Worm (Caenorhabditis elegans) whole organism, L4 larva: ENCODE measurements around the gene ttn-1.

Experiments used
- F26F4.8 ChIP-seq: fragments of 200-800 bp; sonication (Bioruptor generic); conservative IDR thresholded peaks from 2 replicates; pipeline ENCODE4 v1.3.6; 2022; ENCODE audit warnings: missing genetic modification characterization, missing compliant biosample characterization
- R02D3.7 ChIP-seq: fragments of 150-350 bp; sonication (generic microtip); optimal IDR thresholded peaks from 3 replicates; lab custom pipeline; 2014; ENCODE audit warnings: missing biosample characterization, missing genetic modification characterization
- T26A8.4 ChIP-seq: fragments of 200-800 bp; sonication (Bioruptor generic); IDR thresholded peaks from 2 replicates; pipeline ENCODE4 v1.3.6; 2022; ENCODE audit warnings: missing genetic modification characterization, missing compliant biosample characterization
- Y48G9A.11 ChIP-seq: fragments of 200-800 bp; sonication (Bioruptor generic); IDR thresholded peaks from 2 replicates; pipeline ENCODE4 v1.3.6; 2022; ENCODE audit warnings: missing genetic modification reagents, missing genetic modification characterization, missing compliant biosample characterization
- Y5F2A.4 ChIP-seq: fragments of 200-800 bp; sonication (Bioruptor generic); optimal IDR thresholded peaks from 2 replicates; lab custom pipeline; 2018; ENCODE audit warnings: mild to moderate bottlenecking, missing genetic modification characterization, missing compliant biosample characterization
- ZK337.2 ChIP-seq: fragments of 200-800 bp; sonication (Bioruptor generic); IDR thresholded peaks from 2 replicates; pipeline ENCODE4 v1.3.6; 2022; ENCODE audit warnings: missing genetic modification reagents, missing genetic modification characterization, missing compliant biosample characterization
- ama-1 ChIP-seq: fragments of 150-350 bp; optimal IDR thresholded peaks from 2 replicates; lab custom pipeline; 2014; ENCODE audit warnings: inconsistent platforms, mixed read lengths
- arid-1 ChIP-seq: fragments of 200-800 bp; sonication (Bioruptor generic); conservative IDR thresholded peaks from 2 replicates; pipeline ENCODE4 v1.3.6; 2022; ENCODE audit warnings: missing genetic modification reagents, missing genetic modification characterization, missing compliant biosample characterization
- attf-4 ChIP-seq: sonication (generic microtip); optimal IDR thresholded peaks from 3 replicates; lab custom pipeline; 2017; ENCODE audit warnings: missing biosample characterization, missing genetic modification characterization
- ctbp-1 ChIP-seq: fragments of 200-800 bp; sonication (Bioruptor generic); IDR thresholded peaks from 2 replicates; pipeline ENCODE4 v1.3.6; 2022; ENCODE audit warnings: missing genetic modification reagents, missing genetic modification characterization, missing compliant biosample characterization
- daf-16 ChIP-seq, 3 experiments: sonication (generic microtip); optimal IDR thresholded peaks; 2 replicates each; lab custom pipeline; 2016 to 2017; ENCODE audit warnings: missing genetic modification characterization in 3 of 3, missing genetic modification reagents in 3 of 3, mild to moderate bottlenecking in 2 of 3, missing compliant biosample characterization in 2 of 3, missing biosample characterization in 1 of 3, moderate library complexity in 1 of 3
- dmd-6 ChIP-seq: fragments of 200-800 bp; sonication (Bioruptor generic); IDR thresholded peaks from 2 replicates; pipeline ENCODE4 v1.3.6; 2022; ENCODE audit warnings: missing genetic modification reagents, missing genetic modification characterization, missing compliant biosample characterization
- dve-1 ChIP-seq: sonication (generic microtip); optimal IDR thresholded peaks from 2 replicates; lab custom pipeline; 2017; ENCODE audit warnings: antibody characterized with exemption, mild to moderate bottlenecking, missing genetic modification characterization, missing compliant biosample characterization; ENCODE audit not compliant: insufficient read depth
- hlh-11 ChIP-seq: fragments of 200-800 bp; sonication (Bioruptor generic); optimal IDR thresholded peaks from 2 replicates; lab custom pipeline; 2018; ENCODE audit warnings: mild to moderate bottlenecking, missing genetic modification characterization, missing compliant biosample characterization
- hlh-30 ChIP-seq: sonication (generic microtip); optimal IDR thresholded peaks from 2 replicates; lab custom pipeline; 2017; ENCODE audit warnings: antibody characterized with exemption, mild to moderate bottlenecking, missing genetic modification characterization, missing compliant biosample characterization; ENCODE audit not compliant: insufficient read depth
- hmg-1.1 ChIP-seq: fragments of 200-800 bp; sonication (Bioruptor generic); IDR thresholded peaks from 2 replicates; pipeline ENCODE4 v1.3.6; 2022; ENCODE audit warnings: missing genetic modification reagents, missing genetic modification characterization, missing compliant biosample characterization
- lim-7 ChIP-seq: fragments of 200-800 bp; sonication (Bioruptor generic); IDR thresholded peaks from 2 replicates; pipeline ENCODE4 v1.3.6; 2022; ENCODE audit warnings: missing genetic modification characterization, missing compliant biosample characterization
- lin-1 ChIP-seq: fragments of 200-800 bp; sonication (Bioruptor generic); IDR thresholded peaks from 2 replicates; pipeline ENCODE4 v1.3.6; 2022; ENCODE audit warnings: missing genetic modification reagents, missing genetic modification characterization, missing compliant biosample characterization
- lin-13 ChIP-seq: fragments of 150-350 bp; optimal IDR thresholded peaks from 2 replicates; lab custom pipeline; 2014; ENCODE audit warnings: missing biosample characterization, missing genetic modification reagents, missing genetic modification characterization
- lin-15B ChIP-seq: fragments of 150-350 bp; sonication (generic microtip); optimal IDR thresholded peaks from 3 replicates; lab custom pipeline; 2014; ENCODE audit warnings: missing biosample characterization, missing genetic modification characterization
- lin-39 ChIP-seq: fragments of 150-350 bp; optimal IDR thresholded peaks from 2 replicates; lab custom pipeline; 2014; ENCODE audit warnings: missing biosample characterization, missing genetic modification reagents, missing genetic modification characterization
- lir-3 ChIP-seq: sonication (generic microtip); optimal IDR thresholded peaks from 2 replicates; lab custom pipeline; 2016; ENCODE audit warnings: mild to moderate bottlenecking, missing genetic modification characterization, missing compliant biosample characterization
- lsy-2 ChIP-seq, 2 experiments: fragments of 150-350 bp in 1 of 2; sonication (generic microtip) in 1 of 2; optimal IDR thresholded peaks; 2 replicates each; lab custom pipeline; 2014 to 2017; ENCODE audit warnings: missing biosample characterization in 2 of 2, missing genetic modification characterization in 2 of 2
- mxl-3 ChIP-seq: fragments of 200-800 bp; sonication (Bioruptor generic); optimal IDR thresholded peaks from 2 replicates; lab custom pipeline; 2018; ENCODE audit warnings: mild to moderate bottlenecking, missing genetic modification characterization, missing compliant biosample characterization
- nhr-102 ChIP-seq: sonication (generic microtip); optimal IDR thresholded peaks from 2 replicates; lab custom pipeline; 2016; ENCODE audit warnings: mild to moderate bottlenecking, missing genetic modification characterization, moderate library complexity, missing compliant biosample characterization
- nhr-11 ChIP-seq: fragments of 150-350 bp; optimal IDR thresholded peaks from 2 replicates; lab custom pipeline; 2014; ENCODE audit warnings: missing biosample characterization, missing genetic modification characterization
- nhr-25 ChIP-seq: sonication (generic microtip); optimal IDR thresholded peaks from 2 replicates; lab custom pipeline; 2017; ENCODE audit warnings: missing genetic modification characterization, mild to moderate bottlenecking, missing compliant biosample characterization, antibody characterized with exemption, moderate library complexity, borderline replicate concordance; ENCODE audit not compliant: insufficient read depth
- nhr-28 ChIP-seq: fragments of 150-350 bp; optimal IDR thresholded peaks from 2 replicates; lab custom pipeline; 2014; ENCODE audit warnings: missing biosample characterization, missing genetic modification characterization
- nhr-42 ChIP-seq: fragments of 200-800 bp; sonication (Bioruptor generic); IDR thresholded peaks from 2 replicates; pipeline ENCODE4 v1.3.6; 2022; ENCODE audit warnings: missing genetic modification characterization, missing compliant biosample characterization
- nhr-48 ChIP-seq: sonication (generic microtip); optimal IDR thresholded peaks from 2 replicates; lab custom pipeline; 2016; ENCODE audit warnings: mild to moderate bottlenecking, missing genetic modification characterization, missing compliant biosample characterization
- nhr-6 ChIP-seq: fragments of 150-350 bp; optimal IDR thresholded peaks from 2 replicates; lab custom pipeline; 2014; ENCODE audit warnings: missing biosample characterization, missing genetic modification characterization
- pha-4 ChIP-seq, 2 experiments: fragments of 150-350 bp in 1 of 2; fragments of 200-800 bp in 1 of 2; sonication (Bioruptor generic) in 1 of 2; IDR thresholded peaks in 1 of 2; optimal IDR thresholded peaks in 1 of 2; 2 replicates each; pipeline versions ENCODE4 v1.3.6 to Lab custom; 2014 to 2022; ENCODE audit warnings: missing genetic modification characterization in 2 of 2, missing genetic modification reagents in 2 of 2, missing biosample characterization in 1 of 2, missing compliant biosample characterization in 1 of 2
- php-3 ChIP-seq: fragments of 200-800 bp; sonication (Bioruptor generic); IDR thresholded peaks from 2 replicates; pipeline ENCODE4 v1.3.6; 2022; ENCODE audit warnings: missing genetic modification reagents, missing genetic modification characterization, missing compliant biosample characterization
- pqm-1 ChIP-seq: sonication (generic microtip); optimal IDR thresholded peaks from 2 replicates; lab custom pipeline; 2017; ENCODE audit warnings: missing biosample characterization, missing genetic modification characterization
- saeg-2 ChIP-seq: fragments of 200-800 bp; sonication (Bioruptor generic); IDR thresholded peaks from 2 replicates; pipeline ENCODE4 v1.3.6; 2022; ENCODE audit warnings: missing genetic modification reagents, missing genetic modification characterization, missing compliant biosample characterization
- sdz-12 ChIP-seq: fragments of 200-800 bp; sonication (Bioruptor generic); optimal IDR thresholded peaks from 2 replicates; lab custom pipeline; 2018; ENCODE audit warnings: mild to moderate bottlenecking, missing genetic modification characterization, missing compliant biosample characterization
- set-16 ChIP-seq: fragments of 200-800 bp; sonication (Bioruptor generic); IDR thresholded peaks from 2 replicates; pipeline ENCODE4 v1.3.6; 2022; ENCODE audit warnings: missing genetic modification reagents, missing genetic modification characterization, missing compliant biosample characterization
- snpc-1.2 ChIP-seq: fragments of 200-800 bp; sonication (Bioruptor generic); IDR thresholded peaks from 2 replicates; pipeline ENCODE4 v1.3.6; 2022; ENCODE audit warnings: missing genetic modification reagents, missing genetic modification characterization, missing compliant biosample characterization
- unc-130 ChIP-seq: sonication (generic microtip); optimal IDR thresholded peaks from 2 replicates; lab custom pipeline; 2016; ENCODE audit warnings: missing genetic modification reagents, missing genetic modification characterization, missing compliant biosample characterization
- unc-62 ChIP-seq, 3 experiments: fragments of 150-350 bp in 1 of 3; sonication (generic microtip); optimal IDR thresholded peaks in 2 of 3; peaks in 1 of 3; 1 replicate in 1 of 3; 2 replicates in 2 of 3; lab custom pipeline; 2014 to 2017; ENCODE audit warnings: missing biosample characterization in 3 of 3, missing genetic modification characterization in 3 of 3, missing genetic modification reagents in 3 of 3, missing genotype in 1 of 3
- zfp-2 ChIP-seq: sonication (generic microtip); optimal IDR thresholded peaks from 2 replicates; lab custom pipeline; 2016; ENCODE audit warnings: mild to moderate bottlenecking, missing genetic modification characterization, missing compliant biosample characterization
- ztf-11 ChIP-seq: fragments of 150-350 bp; optimal IDR thresholded peaks from 2 replicates; lab custom pipeline; 2014; ENCODE audit warnings: missing biosample characterization, missing genetic modification characterization

The ttn-1 gene

ce11 chrV:6107474-6107873 is 95.0 kb downstream of the ttn-1 start, which contains the start of gene cwf-19L1 (continued):
- TF ChIP-seq nhr-25 (no peak), ZK337.2 (GFP tag; lab: Robert Waterston, UW) (0 out of 2 replicates have a peak, but pooled peaks have one; percentile 20), php-3 (GFP tag; lab: Robert Waterston, UW) (0 out of 2 replicates have a peak, but pooled peaks have one; percentile 7), R02D3.7 (tag; lab: Kevin White, UChicago) (peak; percentile 63), nhr-48 (peak; percentile 17), ama-1 (no peak), lin-15B (tag; lab: Kevin White, UChicago) (no peak), arid-1 (GFP tag; lab: Robert Waterston, UW) (no peak), pha-4 (GFP tag; IDR thresholded peaks at IDR 0.05; lab: Robert Waterston, UW) (no peak), pha-4 (tag; optimal IDR thresholded peaks at IDR 0.05; lab: Kevin White, UChicago) (no peak), daf-16 (GFP tag; optimal IDR thresholded peaks at IDR 0.05; lab: Kevin White, UChicago) (no peak), daf-16 (tag; optimal IDR thresholded peaks at IDR 0.05; lab: Kevin White, UChicago) (peak; percentile 48), F26F4.8 (GFP tag; lab: Robert Waterston, UW) (no peak), nhr-102 (peak; percentile 40), ctbp-1 (GFP tag; lab: Robert Waterston, UW) (0 out of 2 replicates have a peak, but pooled peaks have one; percentile 8), snpc-1.2 (no peak)
- TF ChIP-seq, all 104 proteins: peak for 25

- no peak for TF ChIP-seq unc-130 (GFP tag; lab: Kevin White, UChicago)
- TF ChIP-seq sdz-12: no peak
- TF ChIP-seq nhr-11 (tag; lab: Kevin White, UChicago): no peak
- peak; percentile 27 for TF ChIP-seq nhr-25
- no peak for TF ChIP-seq Y5F2A.4
- no peak for TF ChIP-seq saeg-2
- TF ChIP-seq hlh-11: peak; percentile 31
- TF ChIP-seq set-16 (GFP tag; lab: Robert Waterston, UW): peak; percentile 53
- no peak for TF ChIP-seq R02D3.7 (tag; lab: Kevin White, UChicago)
Observed at ce11 chrV:6105374-6105773, 97.1 kb downstream of the ttn-1 start, which contains the start of gene atf-8. atf-8 (plus strand) TSS chrV:6105607.

ce11 chrV:6103429-6103828 is 99.0 kb downstream of the ttn-1 start, which contains the start of gene Y38A10A.11:
Y38A10A.11 (minus strand) TSS chrV:6103529.
- TF ChIP-seq lsy-2 (tag; optimal IDR thresholded peaks at IDR 0.05; lab: Kevin White, UChicago): no peak
- no peak for TF ChIP-seq lin-39 (tag; lab: Kevin White, UChicago)
- no peak for TF ChIP-seq lim-7 (GFP tag; lab: Robert Waterston, UW)
- no peak for TF ChIP-seq nhr-42 (GFP tag; lab: Robert Waterston, UW)
- TF ChIP-seq nhr-11 (tag; lab: Kevin White, UChicago): no peak
- no peak for TF ChIP-seq hlh-11
- no peak for TF ChIP-seq lin-1 (GFP tag; lab: Robert Waterston, UW)
- no peak for TF ChIP-seq nhr-6 (tag; lab: Kevin White, UChicago)
- TF ChIP-seq hlh-30 (tag; lab: Kevin White, UChicago): no peak
- no peak for TF ChIP-seq ztf-11 (tag; lab: Kevin White, UChicago)
- no peak for TF ChIP-seq ama-1
- TF ChIP-seq Y48G9A.11 (GFP tag; lab: Robert Waterston, UW): no peak

DNA sequence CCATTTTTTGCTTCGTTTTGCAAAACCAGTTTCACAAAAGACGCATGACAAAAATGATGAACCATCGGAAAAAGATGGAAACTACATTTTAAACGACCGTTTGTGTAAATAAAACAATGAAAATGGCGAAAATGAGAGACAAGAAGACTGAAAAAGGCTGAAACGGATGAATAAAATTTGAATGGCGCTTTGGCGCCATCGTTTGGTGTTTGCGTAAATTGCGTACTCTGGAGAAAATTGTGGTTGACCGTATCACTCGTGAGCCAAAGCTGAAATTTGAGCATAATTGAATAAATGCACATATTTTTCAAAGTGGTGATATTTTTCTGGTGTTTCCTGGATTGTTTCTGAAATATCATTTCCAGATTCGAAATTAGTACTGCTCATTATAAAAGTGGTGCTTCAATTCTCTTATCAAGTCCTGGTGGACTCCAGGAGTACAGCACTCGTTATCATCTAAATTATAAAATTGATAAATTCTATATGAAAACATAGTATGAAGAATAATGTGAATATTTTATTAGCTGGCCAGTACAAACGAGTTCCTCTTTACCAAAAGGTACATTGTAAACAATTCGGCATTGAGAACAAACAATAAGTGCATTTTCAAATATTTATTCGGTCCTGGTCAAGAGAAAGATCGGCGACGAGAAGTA is 101.1 kb downstream of the ttn-1 start:
- no peak for TF ChIP-seq mxl-3 (GFP tag; lab: Kevin White, UChicago)
- peak; percentile 43 for TF ChIP-seq dve-1 (tag; lab: Kevin White, UChicago)
- no peak for TF ChIP-seq lir-3 (tag; lab: Kevin White, UChicago)
- no peak for TF ChIP-seq nhr-25
- no peak for TF ChIP-seq T26A8.4 (GFP tag; lab: Robert Waterston, UW)
- no peak for TF ChIP-seq daf-16 (GFP tag; optimal IDR thresholded peaks at IDR 0.05; lab: Kevin White, UChicago)
- TF ChIP-seq daf-16 (tag; optimal IDR thresholded peaks at IDR 0.05; lab: Kevin White, UChicago): peak; percentile 74
- TF ChIP-seq dmd-6 (GFP tag; lab: Robert Waterston, UW): no peak
- TF ChIP-seq hmg-1.1 (GFP tag; lab: Robert Waterston, UW): no peak
- TF ChIP-seq lin-13 (GFP tag; lab: Kevin White, UChicago): no peak
- TF ChIP-seq unc-62 (GFP tag; optimal IDR thresholded peaks at IDR 0.05 in 1 of 2; lab: Kevin White, UChicago): peak in 1 of 2 experiments; percentile 49
- TF ChIP-seq unc-62 (tag; optimal IDR thresholded peaks at IDR 0.05; lab: Kevin White, UChicago): no peak
- TF ChIP-seq zfp-2 (tag; lab: Kevin White, UChicago): no peak
- no peak for TF ChIP-seq attf-4
- no peak for TF ChIP-seq snpc-1.2
- TF ChIP-seq pqm-1 (tag; lab: Kevin White, UChicago): peak; percentile 39
- TF ChIP-seq lsy-2 (tag; optimal IDR thresholded peaks at IDR 0.05; lab: Kevin White, UChicago): no peak
- no peak for TF ChIP-seq ctbp-1 (GFP tag; lab: Robert Waterston, UW)
- TF ChIP-seq nhr-28: peak; percentile 17
